Worm (Caenorhabditis elegans) whole organism, midembryonic: Measurements from ENCODE around the gene C55B6.5.

ENCODE experiments used
- T22C8.4 ChIP-seq: fragments of 200-800 bp; sonication (Bioruptor generic); IDR thresholded peaks from 2 replicates; pipeline ENCODE4 v1.3.6; 2022; ENCODE audit warnings: missing genetic modification characterization, missing compliant biosample characterization
- flt-1 ChIP-seq: fragments of 200-800 bp; sonication (Bioruptor generic); IDR thresholded peaks from 2 replicates; pipeline ENCODE4 v1.3.6; 2022; ENCODE audit warnings: missing genetic modification characterization, missing compliant biosample characterization
- med-1 ChIP-seq: sonication (generic microtip); optimal IDR thresholded peaks from 2 replicates; lab custom pipeline; 2017; ENCODE audit warnings: missing genetic modification characterization, mild to moderate bottlenecking, missing compliant biosample characterization, antibody characterized with exemption, missing genetic modification reagents; ENCODE audit not compliant: insufficient read depth
- ref-1 ChIP-seq: fragments of 200-800 bp; sonication (Bioruptor generic); conservative IDR thresholded peaks from 2 replicates; pipeline ENCODE4 v1.3.6; 2022; ENCODE audit warnings: missing genetic modification reagents, missing genetic modification characterization, missing compliant biosample characterization
- tab-1 ChIP-seq: fragments of 200-800 bp; sonication (Bioruptor generic); IDR thresholded peaks from 2 replicates; pipeline ENCODE4 v1.3.6; 2022; ENCODE audit warnings: missing genetic modification characterization, missing compliant biosample characterization

DNA sequence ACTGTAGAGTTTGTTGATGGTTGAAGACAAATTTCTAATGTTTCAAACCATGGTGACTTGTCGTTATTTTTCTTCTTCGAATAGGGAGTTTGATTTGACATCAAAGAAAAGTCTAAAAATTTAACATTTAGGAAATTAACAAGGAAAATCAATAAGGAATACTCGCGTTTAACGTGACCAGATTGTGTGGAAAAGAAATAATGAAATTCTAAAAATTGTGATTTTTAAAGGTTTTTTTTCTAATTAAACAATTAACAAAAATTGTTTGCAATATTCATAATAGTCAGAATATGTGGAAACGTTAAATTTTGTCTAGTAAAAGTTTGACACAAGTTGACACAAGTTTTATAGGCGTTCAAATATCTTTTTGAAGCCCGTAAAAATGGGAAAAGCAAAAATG is 17.5 kb downstream of the C55B6.5 start, which contains the start of gene C55B6.4:
- TF ChIP-seq flt-1 (GFP tag; lab: Robert Waterston, UW), result no peak
- no peak for TF ChIP-seq med-1 (GFP tag; lab: Kevin White, UChicago)
- no peak for TF ChIP-seq ref-1 (GFP tag; lab: Robert Waterston, UW)
- TF ChIP-seq T22C8.4, result no peak
- TF ChIP-seq tab-1 (GFP tag; lab: Robert Waterston, UW), result no peak
